Worm (Caenorhabditis elegans) whole organism, young adult: ENCODE results near the gene F41G4.8.

ENCODE experiments used
- K11D2.4 ChIP-seq: fragments of 200-800 bp; sonication (Bioruptor generic); IDR thresholded peaks from 2 replicates; pipeline ENCODE4 v1.3.6; 2022; ENCODE audit warnings: missing genetic modification reagents, missing genetic modification characterization, missing compliant biosample characterization
- madf-10 ChIP-seq: sonication (generic microtip); optimal IDR thresholded peaks from 2 replicates; lab custom pipeline; 2016; ENCODE audit warnings: mild to moderate bottlenecking, missing genetic modification characterization, missing compliant biosample characterization
- nhr-90 ChIP-seq: sonication (generic microtip); optimal IDR thresholded peaks from 2 replicates; lab custom pipeline; 2016; ENCODE audit warnings: missing genotype, mild to moderate bottlenecking, missing genetic modification characterization, missing compliant biosample characterization

- no peak for TF ChIP-seq K11D2.4 (GFP tag; lab: Robert Waterston, UW)
- TF ChIP-seq madf-10, result no peak
- TF ChIP-seq nhr-90 (tag; lab: Kevin White, UChicago), result no peak
Measured at ce11 chrX:16795978-16796377, 48.8 kb downstream of the F41G4.8 start, which contains the start of gene aak-2.
